Worm (Caenorhabditis elegans): ENCODE measurements around the gene tba-4.

- TF ChIP-seq unc-39 (tag; optimal IDR thresholded peaks at IDR 0.05) (no peak), unc-62 (GFP tag; optimal IDR thresholded peaks at IDR 0.05) (no peak), sem-2 (GFP tag; optimal IDR thresholded peaks at IDR 0.05) (no peak), blmp-1 (tag; optimal IDR thresholded peaks at IDR 0.05) (no peak), snpc-4 (tag; optimal IDR thresholded peaks at IDR 0.05) (no peak), elt-3 (tag; optimal IDR thresholded peaks at IDR 0.05) (no peak)
These were observed 44.9 kb upstream of the tba-4 start, which contains the start of gene orc-2 for ce11 chrII:10873631-10874030.
